Worm (Caenorhabditis elegans) whole organism, L1 larva: ENCODE measurements around the gene cri-2.

Source experiments
- alr-1 ChIP-seq: fragments of 200-800 bp; sonication (Bioruptor generic); optimal IDR thresholded peaks from 2 replicates; lab custom pipeline; 2018; ENCODE audit warnings: borderline replicate concordance, mild to moderate bottlenecking, missing genetic modification characterization, missing compliant biosample characterization
- ama-1 ChIP-seq: fragments of 150-350 bp; optimal IDR thresholded peaks from 2 replicates; lab custom pipeline; 2014
- blmp-1 ChIP-seq: fragments of 150-350 bp; optimal IDR thresholded peaks from 2 replicates; lab custom pipeline; 2014; ENCODE audit warnings: missing biosample characterization, missing genetic modification characterization
- ceh-82 ChIP-seq, 3 experiments: fragments of 150-350 bp in 1 of 3; sonication (generic microtip) in 2 of 3; optimal IDR thresholded peaks; 2 replicates each; lab custom pipeline; 2014 to 2017; ENCODE audit warnings: missing biosample characterization in 3 of 3, missing genetic modification characterization in 3 of 3
- ceh-88 ChIP-seq: fragments of 200-800 bp; sonication (Bioruptor generic); IDR thresholded peaks from 2 replicates; pipeline ENCODE4 v1.3.6; 2022; ENCODE audit warnings: missing genetic modification characterization, missing compliant biosample characterization
- ceh-90 ChIP-seq: sonication (generic microtip); optimal IDR thresholded peaks from 2 replicates; lab custom pipeline; 2016; ENCODE audit warnings: missing genetic modification characterization, missing compliant biosample characterization
- dpl-1 ChIP-seq, 3 experiments: fragments of 150-350 bp in 2 of 3; sonication (generic microtip) in 1 of 3; optimal IDR thresholded peaks; 2 replicates each; lab custom pipeline; 2014 to 2017; ENCODE audit warnings: missing biosample characterization in 3 of 3, missing genetic modification characterization in 3 of 3, missing genetic modification reagents in 3 of 3
- egl-13 ChIP-seq: sonication (generic microtip); optimal IDR thresholded peaks from 2 replicates; lab custom pipeline; 2016; ENCODE audit warnings: missing genotype, missing genetic modification reagents, missing genetic modification characterization, missing compliant biosample characterization
- egl-27 ChIP-seq, 2 experiments: fragments of 150-350 bp in 1 of 2; sonication (generic microtip); optimal IDR thresholded peaks; 3 replicates each; lab custom pipeline; 2017 to 2018; ENCODE audit warnings: missing biosample characterization in 2 of 2, missing genetic modification characterization in 2 of 2, missing genetic modification reagents in 2 of 2
- elt-2 ChIP-seq: sonication (generic microtip); optimal IDR thresholded peaks from 2 replicates; lab custom pipeline; 2016; ENCODE audit warnings: missing genetic modification characterization, mild to moderate bottlenecking, inconsistent platforms, missing compliant biosample characterization, missing genetic modification reagents
- elt-3 ChIP-seq, 6 experiments: fragments of 150-350 bp in 1 of 6; sonication (generic microtip); optimal IDR thresholded peaks; 2 replicates each; lab custom pipeline; 2017 to 2018; ENCODE audit warnings: missing biosample characterization in 6 of 6, missing genetic modification characterization in 6 of 6, inconsistent platforms in 1 of 6
- fkh-10 ChIP-seq: sonication (generic microtip); optimal IDR thresholded peaks from 2 replicates; lab custom pipeline; 2017; ENCODE audit warnings: missing biosample characterization, missing genetic modification reagents, missing genetic modification characterization
- fkh-4 ChIP-seq: sonication (generic microtip); optimal IDR thresholded peaks from 2 replicates; lab custom pipeline; 2016; ENCODE audit warnings: missing compliant biosample characterization, missing genetic modification characterization, borderline replicate concordance
- fos-1 ChIP-seq: fragments of 150-350 bp; optimal IDR thresholded peaks from 2 replicates; lab custom pipeline; 2014; ENCODE audit warnings: missing biosample characterization, missing genetic modification characterization
- hlh-4 ChIP-seq: sonication (generic microtip); optimal IDR thresholded peaks from 2 replicates; lab custom pipeline; 2016; ENCODE audit warnings: mild to moderate bottlenecking, missing genetic modification characterization, missing compliant biosample characterization
- hpl-2 ChIP-seq: fragments of 150-350 bp; optimal IDR thresholded peaks from 2 replicates; lab custom pipeline; 2014; ENCODE audit warnings: missing biosample characterization, missing genetic modification reagents, missing genetic modification characterization
- isw-1 ChIP-seq: fragments of 200-800 bp; sonication (Bioruptor generic); IDR thresholded peaks from 2 replicates; pipeline ENCODE4 v1.3.6; 2022; ENCODE audit warnings: missing genetic modification characterization, missing compliant biosample characterization
- jun-1 ChIP-seq: fragments of 150-350 bp; optimal IDR thresholded peaks from 2 replicates; lab custom pipeline; 2014; ENCODE audit warnings: missing biosample characterization, missing genetic modification reagents, missing genetic modification characterization
- lin-14 ChIP-seq: fragments of 200-800 bp; sonication (Bioruptor generic); optimal IDR thresholded peaks from 2 replicates; lab custom pipeline; 2018; ENCODE audit warnings: mild to moderate bottlenecking, missing genetic modification characterization, moderate library complexity, missing compliant biosample characterization
- lin-39 ChIP-seq: fragments of 150-350 bp; optimal IDR thresholded peaks from 2 replicates; lab custom pipeline; 2014; ENCODE audit warnings: missing biosample characterization, missing genetic modification reagents, missing genetic modification characterization
- mdl-1 ChIP-seq, 2 experiments: fragments of 150-350 bp; optimal IDR thresholded peaks; 2 replicates each; lab custom pipeline; 2014 to 2017; ENCODE audit warnings: missing biosample characterization in 2 of 2, missing genetic modification characterization in 2 of 2, inconsistent platforms in 1 of 2
- mef-2 ChIP-seq: fragments of 150-350 bp; optimal IDR thresholded peaks from 2 replicates; lab custom pipeline; 2014; ENCODE audit warnings: missing biosample characterization, missing genetic modification characterization
- mep-1 ChIP-seq: fragments of 150-350 bp; optimal IDR thresholded peaks from 2 replicates; lab custom pipeline; 2014; ENCODE audit warnings: missing biosample characterization, missing genetic modification characterization
- nhr-12 ChIP-seq: sonication (generic microtip); optimal IDR thresholded peaks from 2 replicates; lab custom pipeline; 2017; ENCODE audit warnings: missing biosample characterization, missing genetic modification characterization
- nhr-20 ChIP-seq: sonication (generic microtip); optimal IDR thresholded peaks from 2 replicates; lab custom pipeline; 2016; ENCODE audit warnings: mild to moderate bottlenecking, missing genetic modification characterization, missing compliant biosample characterization
- nhr-237 ChIP-seq: fragments of 150-350 bp; optimal IDR thresholded peaks from 2 replicates; lab custom pipeline; 2014; ENCODE audit warnings: missing biosample characterization, missing genetic modification characterization
- nhr-28 ChIP-seq: fragments of 150-350 bp; optimal IDR thresholded peaks from 2 replicates; lab custom pipeline; 2014; ENCODE audit warnings: missing biosample characterization, missing genetic modification characterization
- nhr-71 ChIP-seq: sonication (generic microtip); optimal IDR thresholded peaks from 2 replicates; lab custom pipeline; 2016; ENCODE audit warnings: mild to moderate bottlenecking, missing genetic modification characterization, moderate library complexity, missing compliant biosample characterization
- nhr-85 ChIP-seq: sonication (generic microtip); peaks from one replicate; lab custom pipeline; 2016; ENCODE audit warnings: missing genetic modification characterization, inconsistent platforms, missing compliant biosample characterization
- nhr-90 ChIP-seq: sonication (generic microtip); optimal IDR thresholded peaks from 2 replicates; lab custom pipeline; 2016; ENCODE audit warnings: mild to moderate bottlenecking, missing genetic modification characterization, missing compliant biosample characterization; ENCODE audit not compliant: poor library complexity
- pax-3 ChIP-seq: fragments of 200-800 bp; sonication (Bioruptor generic); optimal IDR thresholded peaks from 2 replicates; lab custom pipeline; 2018; ENCODE audit warnings: mild to moderate bottlenecking, missing genetic modification characterization, moderate library complexity, missing compliant biosample characterization
- rnt-1 ChIP-seq: sonication (generic microtip); optimal IDR thresholded peaks from 2 replicates; lab custom pipeline; 2016; ENCODE audit warnings: mild to moderate bottlenecking, missing genetic modification characterization, moderate library complexity, missing compliant biosample characterization
- skn-1 ChIP-seq: fragments of 150-350 bp; optimal IDR thresholded peaks from 2 replicates; lab custom pipeline; 2014; ENCODE audit warnings: missing biosample characterization, missing genetic modification characterization
- sup-37 ChIP-seq: fragments of 200-800 bp; sonication (Bioruptor generic); optimal IDR thresholded peaks from 2 replicates; lab custom pipeline; 2018; ENCODE audit warnings: mild to moderate bottlenecking, missing genetic modification characterization, missing compliant biosample characterization
- swsn-7 ChIP-seq: sonication (generic microtip); optimal IDR thresholded peaks from 2 replicates; lab custom pipeline; 2016; ENCODE audit warnings: missing genetic modification characterization, missing compliant biosample characterization
- tbx-2 ChIP-seq: sonication (generic microtip); optimal IDR thresholded peaks from 2 replicates; lab custom pipeline; 2016; ENCODE audit warnings: missing genetic modification characterization, missing compliant biosample characterization
- tlp-1 ChIP-seq: fragments of 150-350 bp; optimal IDR thresholded peaks from 2 replicates; lab custom pipeline; 2014; ENCODE audit warnings: missing biosample characterization, missing genetic modification characterization
- unc-30 ChIP-seq: sonication (generic microtip); optimal IDR thresholded peaks from 2 replicates; lab custom pipeline; 2017; ENCODE audit warnings: missing biosample characterization, missing genetic modification characterization
- unc-86 ChIP-seq: sonication (generic microtip); optimal IDR thresholded peaks from 2 replicates; lab custom pipeline; 2016; ENCODE audit warnings: missing genetic modification characterization, missing compliant biosample characterization
- zag-1 ChIP-seq: fragments of 150-350 bp; optimal IDR thresholded peaks from 2 replicates; lab custom pipeline; 2014; ENCODE audit warnings: missing biosample characterization, missing genetic modification characterization
- ztf-4 ChIP-seq: fragments of 150-350 bp; optimal IDR thresholded peaks from 2 replicates; lab custom pipeline; 2014; ENCODE audit warnings: missing biosample characterization, missing genetic modification characterization

cri-2 gene

DNA sequence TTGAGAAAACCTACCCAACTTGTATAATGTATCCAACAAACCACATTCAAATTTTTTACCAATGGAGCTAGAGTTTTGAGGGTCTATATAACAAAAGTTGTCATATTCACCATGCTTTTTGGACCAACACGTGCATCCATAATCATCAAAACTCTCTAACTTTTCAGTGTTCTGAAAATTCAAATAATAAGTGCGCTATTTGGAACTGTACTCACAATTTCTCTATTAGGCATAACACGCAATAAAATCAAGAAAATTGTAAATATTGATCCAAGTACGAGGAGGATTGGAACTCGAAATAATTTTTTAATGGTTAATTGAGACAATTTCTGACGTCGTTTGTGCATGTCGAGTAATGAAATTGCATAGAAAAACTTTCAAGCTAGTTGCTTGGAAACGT lies 38.3 kb downstream of the cri-2 start, which contains the start of gene C16D9.3:
C16D9.3 (minus strand) TSS at position 101 of the 400 bp plus-strand sequence.
- no peak for TF ChIP-seq lin-14

DNA sequence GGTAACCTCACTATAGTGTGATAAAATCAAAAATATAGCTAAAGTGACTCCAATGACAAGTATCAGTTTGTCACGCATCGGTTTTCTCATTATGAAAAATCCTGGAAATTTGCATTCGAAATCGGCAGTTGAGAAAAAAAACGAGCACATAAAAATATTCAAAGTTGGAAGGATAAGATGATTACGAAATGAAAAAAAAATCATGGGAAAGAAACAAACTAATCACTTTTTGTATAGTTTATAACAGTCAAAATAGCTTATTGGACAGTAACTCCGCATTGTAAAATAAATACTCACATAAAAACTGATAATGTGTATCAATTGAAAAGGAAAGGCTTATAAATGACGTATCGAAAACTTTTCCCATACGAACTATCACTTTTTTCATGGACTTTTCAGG lies 41.2 kb downstream of the cri-2 start, which contains the start of gene C16D9.4:
C16D9.4 (minus strand) TSS at position 101 of the 400 bp plus-strand sequence.
- TF ChIP-seq fos-1 (tag; lab: Kevin White, UChicago): no peak
- TF ChIP-seq isw-1 (GFP tag; lab: Robert Waterston, UW): no peak
- TF ChIP-seq mdl-1 (tag; optimal IDR thresholded peaks at IDR 0.05; lab: Kevin White, UChicago): no peak
- TF ChIP-seq, all 84 proteins: peak for 0

DNA sequence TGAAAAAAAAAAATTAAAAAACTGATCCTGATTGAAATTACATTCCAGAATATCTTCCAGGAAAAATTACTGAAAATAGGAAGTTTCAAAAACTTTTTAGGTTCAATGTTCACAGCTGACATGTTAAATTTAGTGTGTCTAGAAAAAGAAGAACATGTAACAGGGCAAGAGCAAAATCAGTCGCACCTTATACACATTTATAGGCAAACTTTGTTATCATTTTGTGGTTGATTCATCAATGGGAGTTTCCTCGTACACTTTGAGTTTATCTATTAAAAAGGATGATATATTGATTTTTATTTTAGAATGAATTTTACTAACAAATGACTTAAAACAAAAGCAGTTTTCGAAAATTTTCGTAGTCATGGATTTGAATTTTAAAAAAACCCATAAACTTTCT lies 41.6 kb downstream of the cri-2 start:
- peak; percentile 45 for TF ChIP-seq elt-2
- no peak for TF ChIP-seq ztf-4 (tag; lab: Kevin White, UChicago)
- TF ChIP-seq skn-1 (tag; lab: Kevin White, UChicago): no peak
- TF ChIP-seq mdl-1 (tag; optimal IDR thresholded peaks at IDR 0.05; lab: Kevin White, UChicago): no peak

DNA sequence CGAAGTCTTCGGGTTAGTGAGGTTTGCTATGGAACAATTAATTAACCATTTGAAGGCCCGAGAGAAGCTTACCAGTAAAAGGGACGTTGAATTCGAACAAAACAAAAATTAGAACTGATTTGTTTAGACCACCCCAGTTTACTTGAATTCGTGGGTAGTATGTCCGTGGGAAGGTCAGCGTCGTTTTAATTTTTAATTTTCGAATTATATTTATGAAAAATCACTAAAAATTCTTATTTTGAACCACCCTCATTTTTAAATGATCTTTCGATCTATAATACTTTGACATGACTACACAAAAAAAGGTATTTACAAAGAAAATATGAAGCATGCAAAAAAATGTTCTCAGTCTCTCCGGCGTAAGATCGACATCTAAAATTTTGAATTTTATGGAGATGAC lies 43.8 kb downstream of the cri-2 start, which contains the start of gene C16D9.5:
C16D9.5 (minus strand) TSS at position 101 of the 400 bp plus-strand sequence.
- TF ChIP-seq hpl-2 (no peak), isw-1 (GFP tag; lab: Robert Waterston, UW) (no peak), lin-14 (no peak), hlh-4 (no peak), skn-1 (tag; lab: Kevin White, UChicago) (no peak), nhr-20 (tag; lab: Kevin White, UChicago) (no peak), rnt-1 (no peak), mdl-1 (tag; optimal IDR thresholded peaks at IDR 0.05; lab: Kevin White, UChicago) (no peak), alr-1 (no peak), nhr-85 (tag; lab: Kevin White, UChicago) (no peak), ceh-90 (tag; lab: Kevin White, UChicago) (no peak), jun-1 (tag; lab: Kevin White, UChicago) (no peak), ama-1 (no peak), tlp-1 (tag; lab: Kevin White, UChicago) (no peak), nhr-71 (no peak)

DNA sequence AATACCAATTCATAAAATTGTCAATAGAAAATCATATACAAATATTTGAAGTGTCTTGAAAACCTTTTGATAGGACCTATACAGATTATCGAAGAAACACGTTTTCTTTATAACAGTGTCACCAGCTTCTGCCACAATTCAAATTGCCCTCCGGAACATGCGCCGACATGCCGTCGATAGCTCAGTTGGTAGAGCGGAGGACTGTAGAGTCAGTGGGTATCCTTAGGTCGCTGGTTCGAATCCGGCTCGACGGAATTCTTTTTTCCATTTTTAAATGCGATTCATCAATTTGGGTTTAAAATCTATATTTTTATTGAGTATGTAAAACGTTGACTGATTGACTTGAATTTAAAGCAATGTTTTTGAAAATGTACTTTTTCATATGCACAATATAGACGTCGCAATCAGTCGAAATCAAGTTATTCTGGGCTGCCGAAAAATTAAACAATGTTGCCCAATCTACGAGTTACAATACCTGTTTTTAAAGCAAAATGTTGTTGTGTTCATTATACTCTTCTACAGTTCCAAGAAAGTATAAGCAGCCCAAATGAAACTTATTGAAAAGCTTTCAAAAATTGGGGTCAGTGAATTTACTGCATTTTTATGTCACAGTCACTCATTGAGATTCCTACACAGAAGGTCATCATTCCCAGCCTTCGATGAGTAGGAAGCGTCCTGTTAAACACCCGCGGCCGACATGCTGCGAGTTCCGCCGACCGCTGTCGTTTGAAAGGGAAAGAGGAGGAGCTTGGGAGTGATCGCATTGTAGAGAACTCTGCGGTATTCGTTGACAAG lies 45.9 kb downstream of the cri-2 start:
- TF ChIP-seq unc-86 (tag; lab: Kevin White, UChicago): no peak
- no peak for TF ChIP-seq zag-1 (tag; lab: Kevin White, UChicago)
- TF ChIP-seq unc-30 (tag; lab: Kevin White, UChicago): no peak
- peak in 2 of 3 experiments; percentile 19 to 24 for TF ChIP-seq dpl-1 (GFP tag; optimal IDR thresholded peaks at IDR 0.05; lab: Kevin White, UChicago)
- no peak for TF ChIP-seq nhr-237 (tag; lab: Kevin White, UChicago)
- TF ChIP-seq rnt-1: peak; percentile 95
- TF ChIP-seq fkh-4: peak; percentile 18
- TF ChIP-seq mep-1 (tag; lab: Kevin White, UChicago): peak; percentile 68
- TF ChIP-seq pax-3: no peak
- no peak for TF ChIP-seq nhr-12 (tag; lab: Kevin White, UChicago)
- TF ChIP-seq alr-1: no peak
- TF ChIP-seq nhr-90 (tag; lab: Kevin White, UChicago): peak; percentile 96
- peak; percentile 47 to 55 (median 54) for TF ChIP-seq ceh-82 (tag; optimal IDR thresholded peaks at IDR 0.05; lab: Kevin White, UChicago)
- TF ChIP-seq mef-2: no peak
- TF ChIP-seq nhr-71: peak; percentile 90
- peak; percentile 71 for TF ChIP-seq fos-1 (tag; lab: Kevin White, UChicago)
- TF ChIP-seq blmp-1 (tag; lab: Kevin White, UChicago): no peak
- no peak for TF ChIP-seq egl-13 (tag; lab: Kevin White, UChicago)
- peak; percentile 86 for TF ChIP-seq swsn-7 (tag; lab: Kevin White, UChicago)
- TF ChIP-seq elt-3 (tag; optimal IDR thresholded peaks at IDR 0.05; lab: Kevin White, UChicago): peak in 3 of 6 experiments; percentile 50 to 76 (median 67)
- peak; percentile 24 for TF ChIP-seq ztf-4 (tag; lab: Kevin White, UChicago)
- TF ChIP-seq tlp-1 (tag; lab: Kevin White, UChicago): no peak
- no peak for TF ChIP-seq fkh-10 (GFP tag; lab: Kevin White, UChicago)
- no peak for TF ChIP-seq ceh-88 (GFP tag; lab: Robert Waterston, UW)
- TF ChIP-seq nhr-28: no peak
- TF ChIP-seq nhr-85 (tag; lab: Kevin White, UChicago): peak; percentile 92
- peak; percentile 34 for TF ChIP-seq sup-37 (GFP tag; lab: Kevin White, UChicago)
- TF ChIP-seq lin-39 (tag; lab: Kevin White, UChicago): peak; percentile 81
- TF ChIP-seq egl-27 (tag; optimal IDR thresholded peaks at IDR 0.05; lab: Kevin White, UChicago): no peak
- TF ChIP-seq tbx-2 (tag; lab: Kevin White, UChicago): peak; percentile 59
- TF ChIP-seq nhr-20 (tag; lab: Kevin White, UChicago): peak; percentile 84
- TF ChIP-seq mdl-1 (tag; optimal IDR thresholded peaks at IDR 0.05; lab: Kevin White, UChicago): peak in 1 of 2 experiments; percentile 9
